Fruit fly (Drosophila melanogaster) whole organism, adult: ENCODE data around the gene CG14356.

ENCODE experiments used
- CG11617 ChIP-seq: fragments of 200-800 bp; sonication (Bioruptor generic); optimal IDR thresholded peaks from 2 replicates; lab custom pipeline; 2017; ENCODE audit warnings: mild to moderate bottlenecking, missing biosample characterization, missing genetic modification reagents, missing genetic modification characterization
- CG12768 ChIP-seq: fragments of 200-800 bp; sonication (Bioruptor generic); optimal IDR thresholded peaks from 2 replicates; lab custom pipeline; 2017; ENCODE audit warnings: missing biosample characterization, missing genetic modification characterization, mild to moderate bottlenecking, moderate library complexity, missing genetic modification reagents
- CG14711 ChIP-seq: fragments of 200-800 bp; sonication (Bioruptor generic); optimal IDR thresholded peaks from 2 replicates; lab custom pipeline; 2018; ENCODE audit warnings: missing biosample characterization, mild to moderate bottlenecking, missing genetic modification characterization, moderate library complexity
- CG1620 ChIP-seq: fragments of 200-800 bp; sonication (Bioruptor generic); optimal IDR thresholded peaks from 2 replicates; lab custom pipeline; 2016; ENCODE audit warnings: missing biosample characterization, missing genetic modification characterization
- CG33017 ChIP-seq: fragments of 200-800 bp; sonication (Bioruptor generic); optimal IDR thresholded peaks from 2 replicates; lab custom pipeline; 2018; ENCODE audit warnings: missing biosample characterization, mild to moderate bottlenecking, missing genetic modification characterization, moderate library complexity
- CG5204 ChIP-seq: fragments of 200-800 bp; sonication (Bioruptor generic); optimal IDR thresholded peaks from 2 replicates; lab custom pipeline; 2016; ENCODE audit warnings: missing biosample characterization, missing genetic modification characterization
- CG7045 ChIP-seq: fragments of 200-800 bp; sonication (Bioruptor generic); optimal IDR thresholded peaks from 2 replicates; lab custom pipeline; 2017; ENCODE audit warnings: missing biosample characterization, mild to moderate bottlenecking, missing genetic modification characterization
- CG7101 ChIP-seq: fragments of 200-800 bp; sonication (Bioruptor generic); optimal IDR thresholded peaks from 2 replicates; lab custom pipeline; 2018; ENCODE audit warnings: missing biosample characterization, mild to moderate bottlenecking, missing genetic modification characterization, moderate library complexity
- Clk ChIP-seq: fragments of 200-800 bp; sonication (Bioruptor generic); optimal IDR thresholded peaks from 2 replicates; lab custom pipeline; 2017; ENCODE audit warnings: missing biosample characterization, missing genetic modification characterization
- Crg-1 ChIP-seq: fragments of 200-800 bp; sonication (Bioruptor generic); optimal IDR thresholded peaks from 2 replicates; lab custom pipeline; 2016; ENCODE audit warnings: missing biosample characterization, missing genetic modification characterization
- Hr96 ChIP-seq: fragments of 200-800 bp; sonication (Bioruptor generic); optimal IDR thresholded peaks from 2 replicates; lab custom pipeline; 2016; ENCODE audit warnings: missing biosample characterization, missing genetic modification characterization
- Mnt ChIP-seq: fragments of 200-800 bp; sonication (Bioruptor generic); optimal IDR thresholded peaks from 2 replicates; lab custom pipeline; 2016; ENCODE audit warnings: missing biosample characterization, mild to moderate bottlenecking, missing genetic modification characterization
- bab1 ChIP-seq: fragments of 200-800 bp; sonication (Bioruptor generic); optimal IDR thresholded peaks from 3 replicates; lab custom pipeline; 2019; ENCODE audit warnings: missing biosample characterization, mild to moderate bottlenecking, missing genetic modification characterization, moderate library complexity
- cic ChIP-seq: fragments of 200-800 bp; sonication (Bioruptor generic); optimal IDR thresholded peaks from 2 replicates; lab custom pipeline; 2017; ENCODE audit warnings: missing biosample characterization, mild to moderate bottlenecking, missing genetic modification characterization, moderate library complexity
- cnc ChIP-seq, 2 experiments: fragments of >200 bp; optimal IDR thresholded peaks; 2 replicates each; lab custom pipeline; 2017
- kay ChIP-seq: fragments of 200-800 bp; sonication (Bioruptor generic); peaks from one replicate; lab custom pipeline; 2016; ENCODE audit warnings: missing biosample characterization, missing genetic modification characterization, borderline replicate concordance
- ovo ChIP-seq: fragments of 200-800 bp; sonication (Bioruptor generic); optimal IDR thresholded peaks from 2 replicates; lab custom pipeline; 2016; ENCODE audit warnings: missing biosample characterization, missing genetic modification characterization
- pad ChIP-seq: fragments of 200-800 bp; sonication (Bioruptor generic); optimal IDR thresholded peaks from 3 replicates; lab custom pipeline; 2017; ENCODE audit warnings: missing biosample characterization, missing genetic modification characterization, mild to moderate bottlenecking, moderate library complexity, missing genetic modification reagents
- tj ChIP-seq: fragments of 200-800 bp; sonication (Bioruptor generic); optimal IDR thresholded peaks from 3 replicates; lab custom pipeline; 2017; ENCODE audit warnings: missing biosample characterization, mild to moderate bottlenecking, missing genetic modification characterization, moderate library complexity
- toe ChIP-seq: fragments of 200-800 bp; sonication (Bioruptor generic); optimal IDR thresholded peaks from 2 replicates; lab custom pipeline; 2016; ENCODE audit warnings: missing biosample characterization, missing genetic modification characterization

The CG14356 gene

dm6 chr3R:14098527-14099109 lies 33.3 kb downstream of the CG14356 start:
- TF ChIP-seq tj (GFP tag; lab: Kevin White, UChicago) (no peak), toe (GFP tag; lab: Kevin White, UChicago) (peak; percentile 10), CG12768 (GFP tag; lab: Kevin White, UChicago) (no peak), Clk (GFP tag; lab: Kevin White, UChicago) (no peak), cnc (optimal IDR thresholded peaks at IDR 0.05; lab: Kevin White, UChicago) (no peak)

DNA sequence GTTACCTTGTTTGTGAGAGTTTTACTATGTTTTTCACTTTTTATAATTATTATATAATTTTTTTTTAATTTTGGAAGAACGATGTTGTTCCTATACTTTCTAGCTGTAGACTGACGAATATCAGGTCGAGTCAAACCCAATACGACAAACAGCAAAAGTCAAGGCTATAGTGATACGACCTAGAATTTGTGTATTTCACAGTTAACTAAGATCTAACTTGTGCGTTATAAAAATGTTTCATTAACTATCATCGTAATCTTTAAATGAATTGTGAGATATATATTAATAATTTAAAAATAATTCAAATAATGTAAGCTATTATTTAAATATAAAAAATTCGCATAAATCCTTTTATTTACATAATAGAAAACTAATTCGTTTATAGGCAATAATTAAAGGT lies 33.9 kb downstream of the CG14356 start, which contains the start of gene CG9920:
TSS of gene CG9920 (minus strand) at position 101 of the 400 bp plus-strand sequence.
- TF ChIP-seq CG33017 (tag; lab: Kevin White, UChicago) (no peak), Mnt (no peak), Clk (GFP tag; lab: Kevin White, UChicago) (no peak), Hr96 (no peak), cic (no peak), Crg-1 (GFP tag; lab: Kevin White, UChicago) (no peak), kay (GFP tag; lab: Kevin White, UChicago) (no peak), toe (GFP tag; lab: Kevin White, UChicago) (no peak)

- no peak for TF ChIP-seq kay (GFP tag; lab: Kevin White, UChicago)
- TF ChIP-seq Crg-1 (GFP tag; lab: Kevin White, UChicago), result no peak
- TF ChIP-seq CG14711, result no peak
- no peak for TF ChIP-seq CG12768 (GFP tag; lab: Kevin White, UChicago)
- no peak for TF ChIP-seq CG33017 (tag; lab: Kevin White, UChicago)
- TF ChIP-seq Mnt, result no peak
- TF ChIP-seq bab1 (GFP tag; lab: Kevin White, UChicago), result no peak
These were observed 35.1 kb downstream of the CG14356 start, which contains the start of gene CCHa1 for dm6 chr3R:14096792-14097191. Gene CCHa1, minus strand, starts transcription at chr3R:14096835.

DNA sequence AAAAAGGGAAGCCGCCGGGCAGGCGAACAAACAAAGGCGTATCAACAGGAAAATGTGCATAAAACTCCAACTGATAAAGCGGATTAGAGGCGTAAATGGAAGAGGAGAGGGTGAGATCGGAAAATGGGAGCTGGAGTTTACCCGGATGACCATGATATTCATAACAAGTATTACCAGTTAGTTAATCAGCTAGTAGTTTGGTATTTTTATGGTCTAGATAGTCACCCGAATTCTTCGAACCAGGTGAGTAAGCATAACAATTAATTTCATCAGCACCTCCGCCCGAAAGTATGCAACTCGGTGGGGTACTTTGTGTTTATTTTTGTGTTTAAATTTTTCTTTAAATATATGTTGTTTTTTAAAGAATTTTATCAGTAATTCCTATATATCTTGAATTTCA lies 36.0 kb downstream of the CG14356 start:
- TF ChIP-seq CG5204 (GFP tag; lab: Kevin White, UChicago) (no peak), Clk (GFP tag; lab: Kevin White, UChicago) (no peak), toe (GFP tag; lab: Kevin White, UChicago) (no peak), CG7045 (no peak), tj (GFP tag; lab: Kevin White, UChicago) (no peak), Mnt (no peak), CG7101 (no peak)

dm6 chr3R:14095428-14095827 lies 36.4 kb downstream of the CG14356 start:
- no peak for TF ChIP-seq CG7045
- no peak for TF ChIP-seq Crg-1 (GFP tag; lab: Kevin White, UChicago)
- no peak for TF ChIP-seq pad
- no peak for TF ChIP-seq CG5204 (GFP tag; lab: Kevin White, UChicago)
- TF ChIP-seq CG7101, result no peak

- TF ChIP-seq CG5204 (GFP tag; lab: Kevin White, UChicago), result no peak
- peak; percentile 14 for TF ChIP-seq CG7045
- no peak for TF ChIP-seq cnc (optimal IDR thresholded peaks at IDR 0.05; lab: Kevin White, UChicago)
- TF ChIP-seq Hr96, result no peak
- peak; percentile 17 for TF ChIP-seq Mnt
- no peak for TF ChIP-seq tj (GFP tag; lab: Kevin White, UChicago)
- no peak for TF ChIP-seq bab1 (GFP tag; lab: Kevin White, UChicago)
- TF ChIP-seq Crg-1 (GFP tag; lab: Kevin White, UChicago), result no peak
- TF ChIP-seq toe (GFP tag; lab: Kevin White, UChicago), result peak; percentile 42
- no peak for TF ChIP-seq cic
- TF ChIP-seq CG7101, result peak; percentile 34
- no peak for TF ChIP-seq CG11617
- TF ChIP-seq CG1620 (GFP tag; lab: Kevin White, UChicago), result peak; percentile 71
- TF ChIP-seq CG12768 (GFP tag; lab: Kevin White, UChicago), result peak; percentile 20
- peak; percentile 12 for TF ChIP-seq ovo
- TF ChIP-seq kay (GFP tag; lab: Kevin White, UChicago), result peak; percentile 5
- no peak for TF ChIP-seq CG14711
- no peak for TF ChIP-seq Clk (GFP tag; lab: Kevin White, UChicago)
- peak; percentile 37 for TF ChIP-seq CG33017 (tag; lab: Kevin White, UChicago)
- TF ChIP-seq pad, result no peak
These were observed 42.8 kb downstream of the CG14356 start, which contains the start of gene Npc2b for dm6 chr3R:14088887-14089567. Gene Npc2b, plus strand, starts transcription at chr3R:14089517.

DNA sequence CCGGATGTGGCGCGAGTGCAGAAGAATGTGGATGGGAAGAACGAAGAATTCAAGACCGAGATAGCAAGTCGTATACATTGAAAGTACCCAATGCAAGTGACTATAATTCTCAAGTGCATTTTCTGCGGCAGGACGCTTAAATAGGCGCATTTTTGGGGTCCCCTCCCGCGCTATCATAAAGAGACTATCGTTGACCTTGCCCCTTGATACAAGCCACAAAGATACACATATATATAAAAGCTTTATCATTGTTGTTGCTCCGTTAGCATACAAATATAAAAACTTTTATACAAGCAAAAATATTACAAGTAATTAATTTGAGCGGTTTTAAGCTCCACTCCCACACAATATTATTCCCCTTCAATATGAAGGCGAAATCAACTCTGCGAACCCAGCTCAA lies 43.7 kb downstream of the CG14356 start:
- no peak for TF ChIP-seq tj (GFP tag; lab: Kevin White, UChicago)
- TF ChIP-seq kay (GFP tag; lab: Kevin White, UChicago), result no peak
- no peak for TF ChIP-seq ovo
- no peak for TF ChIP-seq CG7045
- no peak for TF ChIP-seq bab1 (GFP tag; lab: Kevin White, UChicago)
- no peak for TF ChIP-seq toe (GFP tag; lab: Kevin White, UChicago)
- no peak for TF ChIP-seq cic
- TF ChIP-seq CG12768 (GFP tag; lab: Kevin White, UChicago), result no peak
- no peak for TF ChIP-seq cnc (optimal IDR thresholded peaks at IDR 0.05; lab: Kevin White, UChicago)
